Worm (Caenorhabditis elegans) whole organism, L1 larva: ENCODE results near the gene trf-1.

Source experiments
- elt-2 ChIP-seq: sonication (generic microtip); optimal IDR thresholded peaks from 2 replicates; lab custom pipeline; 2016; ENCODE audit warnings: missing genetic modification characterization, mild to moderate bottlenecking, inconsistent platforms, missing compliant biosample characterization, missing genetic modification reagents
- fkh-10 ChIP-seq: sonication (generic microtip); optimal IDR thresholded peaks from 2 replicates; lab custom pipeline; 2017; ENCODE audit warnings: missing biosample characterization, missing genetic modification reagents, missing genetic modification characterization
- lin-14 ChIP-seq: fragments of 200-800 bp; sonication (Bioruptor generic); optimal IDR thresholded peaks from 2 replicates; lab custom pipeline; 2018; ENCODE audit warnings: mild to moderate bottlenecking, missing genetic modification characterization, moderate library complexity, missing compliant biosample characterization
- unc-30 ChIP-seq: sonication (generic microtip); optimal IDR thresholded peaks from 2 replicates; lab custom pipeline; 2017; ENCODE audit warnings: missing biosample characterization, missing genetic modification characterization

DNA sequence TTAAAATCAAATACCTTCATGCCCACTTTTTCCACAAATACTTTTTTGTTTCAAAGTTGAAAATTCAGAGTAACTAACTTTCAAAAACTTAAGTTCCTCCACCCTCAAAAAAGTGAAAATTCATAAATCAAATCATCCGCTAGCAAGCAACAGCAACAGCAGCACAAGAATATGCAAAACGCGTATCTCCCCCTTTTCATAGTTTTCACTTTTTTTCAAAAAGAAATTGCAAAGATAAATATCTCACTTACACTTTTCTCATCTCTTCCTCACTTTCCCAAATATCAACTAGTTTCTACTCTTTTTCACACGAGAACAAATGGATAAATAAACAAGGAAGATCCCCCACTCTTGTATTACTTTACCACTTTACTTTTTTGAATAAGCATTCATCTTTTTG lies 48.6 kb upstream of the trf-1 start:
- no peak for TF ChIP-seq fkh-10 (GFP tag; lab: Kevin White, UChicago)
- peak; percentile 31 for TF ChIP-seq lin-14 (GFP tag; lab: Kevin White, UChicago)
- TF ChIP-seq unc-30 (tag; lab: Kevin White, UChicago): no peak
- TF ChIP-seq elt-2 (tag; lab: Kevin White, UChicago): no peak
